Worm (Caenorhabditis elegans): ENCODE measurements around the gene snf-12.

The snf-12 gene

DNA sequence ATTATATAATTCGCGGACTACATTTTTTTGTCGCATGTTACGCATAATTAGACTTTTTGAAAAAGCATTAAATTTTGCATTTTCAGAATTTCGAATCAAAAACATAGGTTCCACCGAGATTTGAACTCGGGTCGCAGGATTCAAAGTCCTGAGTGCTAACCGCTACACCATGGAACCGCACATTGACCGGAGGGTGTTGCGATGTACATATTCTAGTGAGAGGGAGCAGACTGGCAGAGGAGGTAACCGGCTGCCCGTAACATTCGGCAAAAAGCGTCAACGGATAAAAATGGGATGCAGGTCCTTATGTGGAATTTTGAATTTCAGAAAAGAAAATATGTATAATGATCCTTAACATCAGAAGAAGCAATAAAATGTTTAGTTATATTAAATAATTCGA, 48.9 kb downstream of the snf-12 start:
- TF ChIP-seq lin-11 (tag; optimal IDR thresholded peaks at IDR 0.05): peak; percentile 11
- peak; percentile 2 for TF ChIP-seq sma-3 (GFP tag; optimal IDR thresholded peaks at IDR 0.05)
- no peak for TF ChIP-seq ceh-82 (tag; optimal IDR thresholded peaks at IDR 0.05)
- peak; percentile 23 for TF ChIP-seq fos-1 (tag; optimal IDR thresholded peaks at IDR 0.05)
- TF ChIP-seq ztf-11 (tag; optimal IDR thresholded peaks at IDR 0.05): no peak
- TF ChIP-seq lin-39 (tag; optimal IDR thresholded peaks at IDR 0.05): no peak
- peak; percentile 26 for TF ChIP-seq sma-9 (GFP tag; optimal IDR thresholded peaks at IDR 0.05)
- no peak for TF ChIP-seq sma-9 (tag; optimal IDR thresholded peaks at IDR 0.05)
- TF ChIP-seq gmeb-1 (tag; optimal IDR thresholded peaks at IDR 0.05): no peak
- no peak for TF ChIP-seq ama-1 (optimal IDR thresholded peaks at IDR 0.05)
- no peak for TF ChIP-seq ztf-1 (GFP tag; conservative IDR thresholded peaks at IDR 0.05)
- no peak for TF ChIP-seq elt-3 (tag; optimal IDR thresholded peaks at IDR 0.05)
- TF ChIP-seq ZK546.5 (tag; optimal IDR thresholded peaks at IDR 0.05): no peak
- peak in 1 of 2 experiments; percentile 23 for TF ChIP-seq lsy-2 (tag; optimal IDR thresholded peaks at IDR 0.05)
- no peak for TF ChIP-seq unc-62 (GFP tag; optimal IDR thresholded peaks at IDR 0.05)
- TF ChIP-seq lin-13 (GFP tag; optimal IDR thresholded peaks at IDR 0.05): peak; percentile 28
- TF ChIP-seq crh-2 (tag; optimal IDR thresholded peaks at IDR 0.05): no peak
- no peak for TF ChIP-seq unc-55 (GFP tag; optimal IDR thresholded peaks at IDR 0.05)
- TF ChIP-seq nhr-10 (tag; optimal IDR thresholded peaks at IDR 0.05): no peak
- TF ChIP-seq nhr-21 (tag; optimal IDR thresholded peaks at IDR 0.05): peak; percentile 26
- no peak for TF ChIP-seq ztf-4 (tag; optimal IDR thresholded peaks at IDR 0.05)
- TF ChIP-seq nhr-6 (tag; optimal IDR thresholded peaks at IDR 0.05): no peak
- peak; percentile 9 for TF ChIP-seq F13H6.1 (tag; optimal IDR thresholded peaks at IDR 0.05)
- no peak for TF ChIP-seq nhr-237 (tag; optimal IDR thresholded peaks at IDR 0.05)
- TF ChIP-seq mab-5 (tag; optimal IDR thresholded peaks at IDR 0.05): no peak
- TF ChIP-seq C34F6.9 (tag; optimal IDR thresholded peaks at IDR 0.05): peak; percentile 8

DNA sequence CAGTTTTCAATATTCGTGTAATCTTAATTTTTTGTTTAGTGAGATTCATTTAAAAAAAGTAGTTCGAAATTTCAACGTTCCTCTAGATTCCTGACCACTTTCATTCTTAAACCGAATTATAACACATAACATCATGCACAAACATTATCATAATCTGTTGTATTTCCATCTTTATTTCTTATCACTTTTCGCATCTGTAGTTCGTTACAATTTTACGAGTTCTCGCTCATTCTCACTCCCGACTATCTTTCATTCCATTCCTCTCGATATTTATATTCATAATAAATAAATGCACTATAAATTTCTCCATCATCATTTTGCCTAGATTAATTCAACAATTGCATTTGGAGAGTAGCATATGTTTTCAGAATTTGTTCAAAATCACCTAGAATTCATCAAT, 51.9 kb downstream of the snf-12 start:
- TF ChIP-seq fos-1 (tag; optimal IDR thresholded peaks at IDR 0.05) (peak; percentile 40), lin-13 (GFP tag; optimal IDR thresholded peaks at IDR 0.05) (no peak)

DNA sequence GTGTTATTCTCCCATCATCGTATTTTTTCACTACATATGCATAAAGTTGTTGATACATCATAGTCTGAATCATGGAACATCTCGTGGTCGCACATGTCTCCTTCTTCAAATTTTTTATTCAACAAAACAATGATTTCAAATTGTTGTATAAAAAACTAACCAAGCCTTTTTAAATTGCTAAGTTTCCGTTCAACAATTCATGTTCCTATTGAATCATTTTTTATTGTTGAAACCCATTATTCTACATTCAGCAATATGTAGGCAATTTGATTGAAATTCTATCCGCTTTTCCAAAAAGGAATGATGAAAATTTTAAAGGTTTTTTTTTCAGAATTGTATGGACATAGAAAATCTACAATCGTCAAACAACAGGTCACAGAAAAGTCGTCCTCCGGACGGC, 53.4 kb downstream of the snf-12 start, which contains the start of gene ajm-1:
ajm-1 (plus strand) TSS at position 301 of the 400 bp plus-strand sequence.
- no peak for TF ChIP-seq nhr-6 (tag; optimal IDR thresholded peaks at IDR 0.05)
- TF ChIP-seq skn-1 (tag; optimal IDR thresholded peaks at IDR 0.05): no peak
- no peak for TF ChIP-seq ceh-16 (tag; optimal IDR thresholded peaks at IDR 0.05)
- no peak for TF ChIP-seq nhr-23 (tag; optimal IDR thresholded peaks at IDR 0.05)
- no peak for TF ChIP-seq crh-2 (tag; optimal IDR thresholded peaks at IDR 0.05)
- TF ChIP-seq mbf-1 (tag; optimal IDR thresholded peaks at IDR 0.05): no peak
- TF ChIP-seq lin-39 (tag; optimal IDR thresholded peaks at IDR 0.05): no peak
- no peak for TF ChIP-seq fos-1 (tag; optimal IDR thresholded peaks at IDR 0.05)
- no peak for TF ChIP-seq ztf-4 (tag; optimal IDR thresholded peaks at IDR 0.05)
- no peak for TF ChIP-seq gmeb-1 (tag; optimal IDR thresholded peaks at IDR 0.05)
- TF ChIP-seq mab-5 (tag; optimal IDR thresholded peaks at IDR 0.05): no peak
- TF ChIP-seq unc-62 (GFP tag; optimal IDR thresholded peaks at IDR 0.05): no peak
- no peak for TF ChIP-seq ama-1 (optimal IDR thresholded peaks at IDR 0.05)
- no peak for TF ChIP-seq ztf-1 (GFP tag; conservative IDR thresholded peaks at IDR 0.05)
- no peak for TF ChIP-seq C34F6.9 (tag; optimal IDR thresholded peaks at IDR 0.05)
- TF ChIP-seq lsy-2 (tag; optimal IDR thresholded peaks at IDR 0.05): no peak
- TF ChIP-seq mdl-1 (tag; optimal IDR thresholded peaks at IDR 0.05): no peak
- TF ChIP-seq sma-3 (GFP tag; optimal IDR thresholded peaks at IDR 0.05): no peak
